Fruit fly (Drosophila melanogaster) whole organism, embryonic: ENCODE results near the gene CG13694.

Source experiments
- B-H1 ChIP-seq: fragments of 200-800 bp; sonication (Bioruptor generic); IDR thresholded peaks from 3 replicates; pipeline ENCODE4 v1.3.6; 2022; ENCODE audit warnings: missing biosample characterization, missing genetic modification characterization
- Bgb ChIP-seq: fragments of 200-800 bp; sonication (Bioruptor generic); IDR thresholded peaks from 2 replicates; pipeline ENCODE4 v1.3.6; 2022; ENCODE audit warnings: missing biosample characterization, missing genetic modification characterization; ENCODE audit not compliant: partially characterized antibody
- BtbVII ChIP-seq: fragments of 200-800 bp; sonication (Bioruptor generic); optimal IDR thresholded peaks from 3 replicates; lab custom pipeline; 2017; ENCODE audit warnings: missing biosample characterization, mild to moderate bottlenecking, missing genetic modification characterization
- CG11398 ChIP-seq: fragments of 200-800 bp; sonication (Bioruptor generic); optimal IDR thresholded peaks from 2 replicates; lab custom pipeline; 2016; ENCODE audit warnings: missing biosample characterization, missing genetic modification characterization
- CG11560 ChIP-seq: fragments of 200-800 bp; sonication (Bioruptor generic); IDR thresholded peaks from 3 replicates; pipeline ENCODE4 v1.3.6; 2022; ENCODE audit warnings: missing biosample characterization, missing genetic modification characterization
- CG12071 ChIP-seq: fragments of 200-800 bp; sonication (Bioruptor generic); optimal IDR thresholded peaks from 3 replicates; lab custom pipeline; 2018; ENCODE audit warnings: missing biosample characterization, mild to moderate bottlenecking, missing genetic modification characterization
- CG12769 ChIP-seq: fragments of 200-800 bp; sonication (Bioruptor generic); optimal IDR thresholded peaks from 2 replicates; lab custom pipeline; 2019; ENCODE audit warnings: missing biosample characterization, mild to moderate bottlenecking, missing genetic modification characterization, moderate library complexity
- CG13424 ChIP-seq: fragments of 200-800 bp; sonication (Bioruptor generic); optimal IDR thresholded peaks from 2 replicates; lab custom pipeline; 2019; ENCODE audit warnings: missing biosample characterization, mild to moderate bottlenecking, missing genetic modification characterization, moderate library complexity
- CG13894 ChIP-seq: fragments of 200-800 bp; sonication (Bioruptor generic); optimal IDR thresholded peaks from 3 replicates; lab custom pipeline; 2018; ENCODE audit warnings: missing biosample characterization, mild to moderate bottlenecking, missing genetic modification characterization, moderate library complexity
- CG14050 ChIP-seq: fragments of 200-800 bp; sonication (Bioruptor generic); IDR thresholded peaks from 3 replicates; pipeline ENCODE4 v1.3.6; 2022; ENCODE audit warnings: missing biosample characterization, missing genetic modification characterization
- CG1529 ChIP-seq: fragments of 200-800 bp; sonication (Bioruptor generic); optimal IDR thresholded peaks from 3 replicates; lab custom pipeline; 2018; ENCODE audit warnings: missing biosample characterization, missing genetic modification characterization
- CG17829 ChIP-seq: fragments of 200-800 bp; optimal IDR thresholded peaks from 2 replicates; lab custom pipeline; 2019; ENCODE audit warnings: missing biosample characterization, mild to moderate bottlenecking, missing genetic modification characterization, moderate library complexity
- CG17912 ChIP-seq: fragments of 200-800 bp; sonication (Bioruptor generic); optimal IDR thresholded peaks from 2 replicates; lab custom pipeline; 2018; ENCODE audit warnings: missing biosample characterization, mild to moderate bottlenecking, missing genetic modification characterization
- CG2202 ChIP-seq: fragments of 200-800 bp; sonication (Bioruptor generic); optimal IDR thresholded peaks from 2 replicates; lab custom pipeline; 2018; ENCODE audit warnings: missing biosample characterization, mild to moderate bottlenecking, missing genetic modification characterization
- CG30020 ChIP-seq: fragments of 200-800 bp; optimal IDR thresholded peaks from 2 replicates; lab custom pipeline; 2019; ENCODE audit warnings: missing biosample characterization, mild to moderate bottlenecking, missing genetic modification characterization, moderate library complexity
- CG30403 ChIP-seq: fragments of 200-800 bp; sonication (Bioruptor generic); optimal IDR thresholded peaks from 3 replicates; lab custom pipeline; 2016; ENCODE audit warnings: missing biosample characterization, missing genetic modification characterization
- CG31365 ChIP-seq: fragments of 200-800 bp; sonication (Bioruptor generic); optimal IDR thresholded peaks from 2 replicates; lab custom pipeline; 2018; ENCODE audit warnings: missing biosample characterization, mild to moderate bottlenecking, missing genetic modification characterization
- CG32767 ChIP-seq: fragments of 200-800 bp; sonication (Bioruptor generic); IDR thresholded peaks from 2 replicates; pipeline ENCODE4 v1.3.6; 2022; ENCODE audit warnings: missing biosample characterization, missing genetic modification characterization
- CG6654 ChIP-seq: fragments of 200-800 bp; sonication (Bioruptor generic); optimal IDR thresholded peaks from 2 replicates; lab custom pipeline; 2017; ENCODE audit warnings: missing biosample characterization, mild to moderate bottlenecking, missing genetic modification characterization
- CG6689 ChIP-seq: fragments of 200-800 bp; sonication (Bioruptor generic); IDR thresholded peaks from 2 replicates; pipeline ENCODE4 v1.3.6; 2022; ENCODE audit warnings: missing biosample characterization, missing genetic modification characterization
- CG8089 ChIP-seq: fragments of 200-800 bp; sonication (Bioruptor generic); optimal IDR thresholded peaks from 3 replicates; lab custom pipeline; 2016; ENCODE audit warnings: missing biosample characterization, missing genetic modification characterization
- CG8290 ChIP-seq, 3 experiments: fragments of 200-800 bp; sonication (Bioruptor generic); optimal IDR thresholded peaks; 2 replicates each; lab custom pipeline; 2016 to 2019; ENCODE audit warnings: missing biosample characterization in 3 of 3, missing genetic modification characterization in 3 of 3, mild to moderate bottlenecking in 2 of 3, moderate library complexity in 1 of 3
- CTCF ChIP-seq: fragments of 200-800 bp; sonication (Bioruptor generic); optimal IDR thresholded peaks from 2 replicates; lab custom pipeline; 2017; ENCODE audit warnings: missing biosample characterization, mild to moderate bottlenecking, missing genetic modification characterization, moderate library complexity
- D19A ChIP-seq: fragments of 200-800 bp; optimal IDR thresholded peaks from 3 replicates; lab custom pipeline; 2019; ENCODE audit warnings: missing biosample characterization, mild to moderate bottlenecking, missing genetic modification characterization, moderate library complexity
- Fer1 ChIP-seq: fragments of 200-800 bp; sonication (Bioruptor generic); optimal IDR thresholded peaks from 2 replicates; lab custom pipeline; 2017; ENCODE audit warnings: missing biosample characterization, mild to moderate bottlenecking, missing genetic modification characterization
- Fer2 ChIP-seq: fragments of 200-800 bp; sonication (Bioruptor generic); optimal IDR thresholded peaks from 2 replicates; lab custom pipeline; 2018; ENCODE audit warnings: missing biosample characterization, mild to moderate bottlenecking, missing genetic modification characterization, moderate library complexity
- HHEX ChIP-seq: fragments of 200-800 bp; sonication (Bioruptor generic); optimal IDR thresholded peaks from 3 replicates; lab custom pipeline; 2017; ENCODE audit warnings: missing biosample characterization, mild to moderate bottlenecking, missing genetic modification characterization, missing genetic modification reagents
- Hand ChIP-seq: fragments of 200-800 bp; sonication (Bioruptor generic); optimal IDR thresholded peaks from 2 replicates; lab custom pipeline; 2017; ENCODE audit warnings: mild to moderate bottlenecking, missing biosample characterization, missing genetic modification reagents, missing genetic modification characterization
- Hr39 ChIP-seq: fragments of >200 bp; optimal IDR thresholded peaks from 2 replicates; lab custom pipeline; 2017
- MTF-1 ChIP-seq: fragments of 200-800 bp; sonication (Bioruptor generic); optimal IDR thresholded peaks from 2 replicates; lab custom pipeline; 2018; ENCODE audit warnings: missing biosample characterization, mild to moderate bottlenecking, missing genetic modification characterization, borderline replicate concordance
- NK7.1 ChIP-seq: fragments of 200-800 bp; sonication (Bioruptor generic); optimal IDR thresholded peaks from 3 replicates; lab custom pipeline; 2016; ENCODE audit warnings: missing biosample characterization, missing genetic modification characterization
- Nf-YC ChIP-seq: fragments of 200-800 bp; optimal IDR thresholded peaks from 3 replicates; lab custom pipeline; 2019; ENCODE audit warnings: missing biosample characterization, mild to moderate bottlenecking, missing genetic modification characterization, moderate library complexity
- Oli ChIP-seq: fragments of 200-800 bp; sonication (Bioruptor generic); optimal IDR thresholded peaks from 2 replicates; lab custom pipeline; 2018; ENCODE audit warnings: missing biosample characterization, mild to moderate bottlenecking, missing genetic modification characterization, moderate library complexity
- ac ChIP-seq: fragments of 200-800 bp; sonication (Bioruptor generic); optimal IDR thresholded peaks from 3 replicates; lab custom pipeline; 2017; ENCODE audit warnings: missing biosample characterization, mild to moderate bottlenecking, missing genetic modification characterization
- chinmo ChIP-seq: fragments of 200-800 bp; sonication (Bioruptor generic); IDR thresholded peaks from 4 replicates; pipeline ENCODE4 v1.3.6; 2022; ENCODE audit warnings: missing biosample characterization, missing genetic modification characterization; ENCODE audit not compliant: partially characterized antibody
- chm ChIP-seq: fragments of 200-800 bp; sonication (Bioruptor generic); IDR thresholded peaks from 2 replicates; pipeline ENCODE4 v1.3.6; 2022; ENCODE audit warnings: missing biosample characterization, missing genetic modification characterization
- crol ChIP-seq: fragments of 200-800 bp; sonication (Bioruptor generic); IDR thresholded peaks from 2 replicates; pipeline ENCODE4 v1.3.6; 2022; ENCODE audit warnings: missing biosample characterization, missing genetic modification characterization
- crp ChIP-seq, 2 experiments: fragments of 200-800 bp; sonication (Bioruptor generic); optimal IDR thresholded peaks; 2 replicates in 1 of 2; 3 replicates in 1 of 2; lab custom pipeline; 2017; ENCODE audit warnings: missing biosample characterization in 2 of 2, missing genetic modification characterization in 2 of 2, mild to moderate bottlenecking in 1 of 2, moderate library complexity in 1 of 2
- dm ChIP-seq: fragments of 200-800 bp; sonication (Bioruptor generic); optimal IDR thresholded peaks from 3 replicates; lab custom pipeline; 2016; ENCODE audit warnings: missing biosample characterization, missing genetic modification characterization
- grau ChIP-seq: fragments of 200-800 bp; optimal IDR thresholded peaks from 3 replicates; lab custom pipeline; 2019; ENCODE audit warnings: missing biosample characterization, mild to moderate bottlenecking, missing genetic modification characterization, moderate library complexity
- kni ChIP-seq: fragments of 200-800 bp; sonication (Bioruptor generic); optimal IDR thresholded peaks from 3 replicates; lab custom pipeline; 2017; ENCODE audit warnings: mild to moderate bottlenecking, missing biosample characterization, missing genetic modification reagents, missing genetic modification characterization
- lab ChIP-seq: fragments of 200-800 bp; sonication (Bioruptor generic); optimal IDR thresholded peaks from 3 replicates; lab custom pipeline; 2017; ENCODE audit warnings: missing biosample characterization, missing genetic modification characterization, mild to moderate bottlenecking, moderate library complexity, missing genetic modification reagents
- pita ChIP-seq: fragments of 200-800 bp; sonication (Bioruptor generic); optimal IDR thresholded peaks from 2 replicates; lab custom pipeline; 2017; ENCODE audit warnings: missing biosample characterization, mild to moderate bottlenecking, missing genetic modification characterization
- scrt ChIP-seq: fragments of 200-800 bp; sonication (Bioruptor generic); optimal IDR thresholded peaks from 2 replicates; lab custom pipeline; 2018; ENCODE audit warnings: missing biosample characterization, mild to moderate bottlenecking, missing genetic modification characterization, moderate library complexity
- sd ChIP-seq: fragments of 200-800 bp; sonication (Bioruptor generic); optimal IDR thresholded peaks from 3 replicates; lab custom pipeline; 2018; ENCODE audit warnings: missing biosample characterization, mild to moderate bottlenecking, missing genetic modification characterization, moderate library complexity
- slbo ChIP-seq: fragments of 200-800 bp; sonication (Bioruptor generic); IDR thresholded peaks from 2 replicates; pipeline ENCODE4 v1.3.6; 2022; ENCODE audit warnings: missing biosample characterization, missing genetic modification characterization
- trem ChIP-seq: fragments of 200-800 bp; optimal IDR thresholded peaks from 3 replicates; lab custom pipeline; 2019; ENCODE audit warnings: missing biosample characterization, mild to moderate bottlenecking, missing genetic modification characterization, moderate library complexity
- vvl ChIP-seq: fragments of 200-800 bp; sonication (Bioruptor generic); IDR thresholded peaks from 2 replicates; pipeline ENCODE4 v1.3.6; 2022; ENCODE audit warnings: missing biosample characterization, missing genetic modification characterization

The CG13694 gene

DNA sequence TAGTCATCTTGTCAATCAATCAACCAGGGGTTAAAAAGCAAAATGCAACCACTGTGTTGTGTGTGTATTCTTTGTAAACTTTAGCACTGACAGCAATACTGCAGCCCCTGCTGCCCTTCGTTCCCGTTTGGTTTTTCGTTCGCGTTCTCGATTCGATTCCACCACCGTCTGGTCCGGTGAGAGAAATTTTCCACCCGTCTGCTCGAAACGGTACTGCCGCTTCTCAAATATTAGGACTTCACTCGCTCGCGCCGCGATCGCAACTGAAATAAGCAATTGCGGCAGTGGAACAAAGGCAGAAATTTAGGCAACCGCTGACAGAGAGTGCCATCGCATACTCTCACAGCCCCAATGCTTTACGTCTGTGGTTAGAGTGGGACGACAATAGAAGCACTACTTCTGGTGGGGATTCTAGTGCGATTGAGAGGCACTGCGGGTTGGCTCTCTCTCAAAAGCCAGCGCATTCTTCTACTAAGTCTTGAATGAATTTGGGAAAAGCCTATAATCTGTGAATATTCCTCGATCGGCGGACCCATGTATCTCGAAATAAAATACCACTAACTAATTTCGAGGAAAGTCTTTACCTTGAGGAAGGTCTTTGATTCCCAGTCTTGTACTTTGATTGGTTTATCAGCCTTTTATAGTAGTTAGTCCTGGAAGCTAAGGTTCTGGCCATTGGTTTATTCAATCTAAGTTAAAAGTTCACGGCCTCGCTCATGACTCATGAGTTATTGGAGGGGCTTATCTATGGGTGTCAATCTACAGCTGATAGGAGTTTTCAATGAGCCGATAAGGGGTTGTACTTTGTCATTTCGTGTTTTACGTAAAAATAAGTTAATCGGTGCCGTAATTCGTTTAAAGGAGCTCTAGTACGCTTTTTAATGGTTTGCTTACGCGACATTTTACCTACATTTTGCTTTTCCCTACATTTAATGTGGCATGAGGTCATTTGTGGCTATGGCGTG, 13.0 kb upstream of the CG13694 start (continued):
- TF ChIP-seq CG17829 (peak; percentile 50), pita (GFP tag; lab: Kevin White, UChicago) (no peak), BtbVII (peak; percentile 72), CG8290 (GFP tag; optimal IDR thresholded peaks at IDR 0.05; lab: Kevin White, UChicago) (peak; percentile 41), CG8290 (tag; optimal IDR thresholded peaks at IDR 0.05; lab: Kevin White, UChicago) (peak; percentile 21 to 82), CG11398 (GFP tag; lab: Kevin White, UChicago) (peak; percentile 30), CG17912 (GFP tag; lab: Kevin White, UChicago) (no peak), CG12071 (GFP tag; lab: Kevin White, UChicago) (peak; percentile 60), CG1529 (no peak), CG12769 (tag; lab: Kevin White, UChicago) (peak; percentile 93), crol (GFP tag; lab: Robert Waterston, UW) (peak; percentile 48; the same call in 1 of the 2 replicates), D19A (tag; lab: Kevin White, UChicago) (peak; percentile 50), CG2202 (tag; lab: Kevin White, UChicago) (peak; percentile 42), CG6654 (GFP tag; lab: Kevin White, UChicago) (no peak), ac (GFP tag; lab: Kevin White, UChicago) (no peak), vvl (GFP tag; lab: Robert Waterston, UW) (peak; percentile 76), kni (GFP tag; lab: Kevin White, UChicago) (peak; percentile 77), CG31365 (peak; percentile 66), chm (GFP tag; lab: Robert Waterston, UW) (peak; percentile 91), lab (GFP tag; lab: Kevin White, UChicago) (peak; percentile 82), CG6689 (GFP tag; lab: Robert Waterston, UW) (no peak), grau (tag; lab: Kevin White, UChicago) (peak; percentile 35), slbo (GFP tag; lab: Robert Waterston, UW) (peak; percentile 26; the same call in 1 of the 2 replicates), CG8089 (GFP tag; lab: Kevin White, UChicago) (no peak), HHEX (GFP tag; lab: Kevin White, UChicago) (peak; percentile 55), Hr39 (lab: Kevin White, UChicago) (no peak), Bgb (GFP tag; lab: Robert Waterston, UW) (peak; percentile 62; the same call in 1 of the 2 replicates), CG32767 (peak; percentile 66), CG13424 (peak; percentile 1), Fer1 (peak; percentile 73), crp (GFP tag; optimal IDR thresholded peaks at IDR 0.05; lab: Kevin White, UChicago) (peak in 1 of 2 experiments; percentile 0), dm (GFP tag; lab: Kevin White, UChicago) (peak; percentile 11), sd (tag; lab: Kevin White, UChicago) (peak; percentile 96), CG11560 (tag; lab: Robert Waterston, UW) (no peak), NK7.1 (GFP tag; lab: Kevin White, UChicago) (no peak), MTF-1 (GFP tag; lab: Kevin White, UChicago) (peak; percentile 71), scrt (GFP tag; lab: Kevin White, UChicago) (peak; percentile 59), CG30020 (tag; lab: Kevin White, UChicago) (no peak), CG14050 (no peak), CTCF (GFP tag; lab: Kevin White, UChicago) (peak; percentile 8), Fer2 (no peak), Oli (no peak), CG30403 (GFP tag; lab: Kevin White, UChicago) (no peak), B-H1 (no peak; the same call in 2 of the 3 replicates), trem (tag; lab: Kevin White, UChicago) (peak; percentile 32), Hand (GFP tag; lab: Kevin White, UChicago) (peak; percentile 33), CG13894 (tag; lab: Kevin White, UChicago) (peak; percentile 83), chinmo (GFP tag; lab: Robert Waterston, UW) (peak; percentile 95), Nf-YC (tag; lab: Kevin White, UChicago) (peak; percentile 74)
